Worm (Caenorhabditis elegans) whole organism, dauer: ENCODE data around the gene F22B3.5.
"Not testable (repeated sequence)": the region's sequence is repeated elsewhere in the genome, so short reads cannot be mapped to it uniquely, and the experiment has no call there.

Experiments
- unc-62 ChIP-seq: sonication (generic microtip); optimal IDR thresholded peaks from 2 replicates; lab custom pipeline; 2017; ENCODE audit warnings: missing biosample characterization, missing genetic modification reagents, missing genetic modification characterization

Gene F22B3.5

ce11 chrIV:11416724-11417123 is at the start of gene F22B3.5:
Gene F22B3.5, minus strand, starts transcription at chrIV:11416824.
- TF ChIP-seq unc-62 (GFP tag; lab: Kevin White, UChicago): not testable (repeated sequence)

- no peak for TF ChIP-seq unc-62 (GFP tag; lab: Kevin White, UChicago)
Measured at ce11 chrIV:11465125-11465524, 48.5 kb upstream of the F22B3.5 start, which contains the start of gene C10C6.3. Gene C10C6.3, minus strand, starts transcription at chrIV:11465225.

ce11 chrIV:11461335-11461734 is 44.7 kb upstream of the F22B3.5 start:
- TF ChIP-seq unc-62 (GFP tag; lab: Kevin White, UChicago): no peak

ce11 chrIV:11459684-11460083 is 43.1 kb upstream of the F22B3.5 start, which contains the start of gene npr-3:
Gene npr-3, plus strand, starts transcription at chrIV:11459984.
- no peak for TF ChIP-seq unc-62 (GFP tag; lab: Kevin White, UChicago)

ce11 chrIV:11458700-11459263 is 42.2 kb upstream of the F22B3.5 start:
- no peak for TF ChIP-seq unc-62 (GFP tag; lab: Kevin White, UChicago)

ce11 chrIV:11455824-11456223 is 39.2 kb upstream of the F22B3.5 start:
- TF ChIP-seq unc-62 (GFP tag; lab: Kevin White, UChicago): no peak

ce11 chrIV:11452928-11453327 is 36.3 kb upstream of the F22B3.5 start:
- no peak for TF ChIP-seq unc-62 (GFP tag; lab: Kevin White, UChicago)

ce11 chrIV:11438255-11438654 is 21.6 kb upstream of the F22B3.5 start:
- no peak for TF ChIP-seq unc-62 (GFP tag; lab: Kevin White, UChicago)

ce11 chrIV:11435761-11436160 is 19.1 kb upstream of the F22B3.5 start:
- no peak for TF ChIP-seq unc-62 (GFP tag; lab: Kevin White, UChicago)

- TF ChIP-seq unc-62 (GFP tag; lab: Kevin White, UChicago): no peak
Measured at ce11 chrIV:11434575-11434974, 18.0 kb upstream of the F22B3.5 start.

- TF ChIP-seq unc-62 (GFP tag; lab: Kevin White, UChicago): no peak
Measured at ce11 chrIV:11433709-11434108, 17.1 kb upstream of the F22B3.5 start.

ce11 chrIV:11431448-11431847 is 14.8 kb upstream of the F22B3.5 start:
- TF ChIP-seq unc-62 (GFP tag; lab: Kevin White, UChicago): no peak

- no peak for TF ChIP-seq unc-62 (GFP tag; lab: Kevin White, UChicago)
Measured at ce11 chrIV:11425442-11425841, 8.8 kb upstream of the F22B3.5 start, which contains the start of gene kin-4. Gene kin-4, plus strand, starts transcription at chrIV:11425742.

- TF ChIP-seq unc-62 (GFP tag; lab: Kevin White, UChicago): no peak
Measured at ce11 chrIV:11424830-11425229, 8.2 kb upstream of the F22B3.5 start, which contains the start of gene F22B3.8. Gene F22B3.8, minus strand, starts transcription at chrIV:11424930.

ce11 chrIV:11421696-11422095 is 5.1 kb upstream of the F22B3.5 start, which contains the start of gene F22B3.7:
Gene F22B3.7, minus strand, starts transcription at chrIV:11421796.
- no peak for TF ChIP-seq unc-62 (GFP tag; lab: Kevin White, UChicago)

ce11 chrIV:11414920-11415319 is 1.7 kb downstream of the F22B3.5 start, which contains the start of gene F22B3.10:
Gene F22B3.10, minus strand, starts transcription at chrIV:11415020.
- TF ChIP-seq unc-62 (GFP tag; lab: Kevin White, UChicago): no peak

ce11 chrIV:11410084-11410483 is 6.5 kb downstream of the F22B3.5 start, which contains the start of gene gfat-2:
Gene gfat-2, plus strand, starts transcription at chrIV:11410228.
- TF ChIP-seq unc-62 (GFP tag; lab: Kevin White, UChicago): no peak
